Fruit fly (Drosophila melanogaster) S2 (cell line): ENCODE measurements around the gene THADA.

ENCODE experiments used
- CG8478 ChIP-seq: fragments of >200 bp; optimal IDR thresholded peaks from 2 replicates; lab custom pipeline; 2018
- CTCF ChIP-seq, 2 experiments: fragments of >200 bp; optimal IDR thresholded peaks; 2 replicates each; lab custom pipeline; 2018

DNA sequence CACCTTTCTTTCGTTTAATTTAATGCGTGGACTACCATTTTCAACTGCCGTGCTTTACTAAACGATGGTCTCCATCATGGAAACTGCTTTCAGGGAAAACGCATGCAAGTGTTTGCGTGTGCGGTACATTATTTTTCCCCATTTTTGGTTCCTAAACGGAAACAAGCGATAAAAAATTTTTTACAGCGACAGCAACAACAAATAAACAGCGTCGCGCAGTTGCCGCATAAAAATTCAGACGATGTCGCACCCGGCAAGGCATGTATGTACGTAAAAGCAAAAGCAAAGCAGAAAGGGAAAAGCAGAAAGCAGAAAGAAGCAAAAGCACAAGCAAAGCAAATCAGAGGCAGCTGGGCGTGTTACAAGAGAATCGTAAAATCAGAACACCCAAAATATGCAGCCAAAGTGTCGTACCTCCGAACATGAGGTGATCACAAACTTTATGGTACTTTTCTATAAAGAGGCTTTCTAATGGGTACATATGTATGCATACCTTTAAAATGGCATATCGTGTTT, 19.7 kb downstream of the THADA start:
- TF ChIP-seq CG8478 (lab: Kevin White, UChicago) = no peak
- TF ChIP-seq CTCF (optimal IDR thresholded peaks at IDR 0.05; lab: Kevin White, UChicago) = no peak
